Fruit fly (Drosophila melanogaster) ovary, adult (tissue): ENCODE results near the gene CG31275.

Experiments used
- CG17801 ChIP-seq: fragments of 200-800 bp; optimal IDR thresholded peaks from 2 replicates; lab custom pipeline; 2019; ENCODE audit warnings: missing biosample characterization, mild to moderate bottlenecking, missing genetic modification characterization, moderate library complexity; ENCODE audit not compliant: partially characterized antibody

Gene CG31275

dm6 chr3R:16771572-16772425 lies 20.7 kb upstream of the CG31275 start:
- TF ChIP-seq CG17801: no peak

dm6 chr3R:16770653-16771377 lies 19.7 kb upstream of the CG31275 start:
- TF ChIP-seq CG17801: no peak

- TF ChIP-seq CG17801: no peak
These were observed 18.3 kb upstream of the CG31275 start for dm6 chr3R:16769404-16769803.

dm6 chr3R:16765770-16766169 lies 14.6 kb upstream of the CG31275 start:
- no peak for TF ChIP-seq CG17801

- no peak for TF ChIP-seq CG17801
These were observed 14.0 kb upstream of the CG31275 start for dm6 chr3R:16765102-16765501.

dm6 chr3R:16763907-16764573 lies 12.9 kb upstream of the CG31275 start:
- TF ChIP-seq CG17801: peak; percentile 10

- no peak for TF ChIP-seq CG17801
These were observed 12.3 kb upstream of the CG31275 start for dm6 chr3R:16763435-16763834.

dm6 chr3R:16754874-16755273 lies 3.7 kb upstream of the CG31275 start:
- TF ChIP-seq CG17801: no peak

dm6 chr3R:16750029-16750619 lies 1.0 kb downstream of the CG31275 start:
- no peak for TF ChIP-seq CG17801

- no peak for TF ChIP-seq CG17801
These were observed 2.5 kb downstream of the CG31275 start for dm6 chr3R:16748558-16749172.

- no peak for TF ChIP-seq CG17801
These were observed 4.3 kb downstream of the CG31275 start for dm6 chr3R:16746785-16747184.

- TF ChIP-seq CG17801: no peak
These were observed 6.0 kb downstream of the CG31275 start for dm6 chr3R:16745150-16745549.

- TF ChIP-seq CG17801: no peak
These were observed 6.8 kb downstream of the CG31275 start for dm6 chr3R:16744290-16744689.

dm6 chr3R:16743073-16743821 lies 7.9 kb downstream of the CG31275 start:
- TF ChIP-seq CG17801: no peak

- TF ChIP-seq CG17801: no peak
These were observed 8.9 kb downstream of the CG31275 start for dm6 chr3R:16742278-16742677.

- no peak for TF ChIP-seq CG17801
These were observed 15.3 kb downstream of the CG31275 start for dm6 chr3R:16735834-16736233.
